Fruit fly (Drosophila melanogaster) whole organism, embryonic: ENCODE measurements around the gene Obp93a.

Experiments used
- Abd-B ChIP-seq: fragments of 200-800 bp; sonication (Bioruptor generic); optimal IDR thresholded peaks from 2 replicates; lab custom pipeline; 2018; ENCODE audit warnings: missing biosample characterization, mild to moderate bottlenecking, missing genetic modification characterization, moderate library complexity
- Adf1 ChIP-seq: fragments of 200-800 bp; sonication (Bioruptor generic); IDR thresholded peaks from 2 replicates; pipeline ENCODE4 v1.3.6; 2022; ENCODE audit warnings: missing biosample characterization, missing genetic modification characterization
- Bgb ChIP-seq: fragments of 200-800 bp; sonication (Bioruptor generic); IDR thresholded peaks from 2 replicates; pipeline ENCODE4 v1.3.6; 2022; ENCODE audit warnings: missing biosample characterization, missing genetic modification characterization; ENCODE audit not compliant: partially characterized antibody
- CG13287 ChIP-seq: fragments of 200-800 bp; sonication (Bioruptor generic); IDR thresholded peaks from 2 replicates; pipeline ENCODE4 v1.3.6; 2022; ENCODE audit warnings: missing biosample characterization, missing genetic modification characterization; ENCODE audit not compliant: partially characterized antibody
- CG16779 ChIP-seq: fragments of 200-800 bp; sonication (Bioruptor generic); IDR thresholded peaks from 2 replicates; pipeline ENCODE4 v1.3.6; 2022; ENCODE audit warnings: missing biosample characterization, missing genetic modification characterization
- CG18011 ChIP-seq: fragments of 200-800 bp; sonication (Bioruptor generic); optimal IDR thresholded peaks from 2 replicates; lab custom pipeline; 2017; ENCODE audit warnings: missing biosample characterization, missing genetic modification characterization, mild to moderate bottlenecking, moderate library complexity, missing genotype
- CG2120 ChIP-seq: fragments of 200-800 bp; sonication (Bioruptor generic); optimal IDR thresholded peaks from 3 replicates; lab custom pipeline; 2016; ENCODE audit warnings: missing biosample characterization, missing genetic modification characterization
- CG2678 ChIP-seq: fragments of 200-800 bp; sonication (Bioruptor generic); optimal IDR thresholded peaks from 3 replicates; lab custom pipeline; 2019; ENCODE audit warnings: missing biosample characterization, mild to moderate bottlenecking, missing genetic modification characterization, moderate library complexity
- CG33213 ChIP-seq: fragments of 200-800 bp; sonication (Bioruptor generic); optimal IDR thresholded peaks from 3 replicates; lab custom pipeline; 2016; ENCODE audit warnings: missing biosample characterization, missing genetic modification characterization
- CG6791 ChIP-seq: fragments of 200-800 bp; sonication (Bioruptor generic); IDR thresholded peaks from 3 replicates; pipeline ENCODE4 v1.3.6; 2022; ENCODE audit warnings: missing biosample characterization, missing genetic modification characterization; ENCODE audit not compliant: partially characterized antibody
- CG8089 ChIP-seq: fragments of 200-800 bp; sonication (Bioruptor generic); optimal IDR thresholded peaks from 3 replicates; lab custom pipeline; 2016; ENCODE audit warnings: missing biosample characterization, missing genetic modification characterization
- CG8290 ChIP-seq, 3 experiments: fragments of 200-800 bp; sonication (Bioruptor generic); optimal IDR thresholded peaks; 2 replicates each; lab custom pipeline; 2016 to 2019; ENCODE audit warnings: missing biosample characterization in 3 of 3, missing genetic modification characterization in 3 of 3, mild to moderate bottlenecking in 2 of 3, moderate library complexity in 1 of 3
- CG9797 ChIP-seq: fragments of 200-800 bp; sonication (Bioruptor generic); optimal IDR thresholded peaks from 3 replicates; lab custom pipeline; 2018; ENCODE audit warnings: missing biosample characterization, mild to moderate bottlenecking, missing genetic modification characterization
- CHES-1-like ChIP-seq: fragments of 200-800 bp; sonication (Bioruptor generic); optimal IDR thresholded peaks from 2 replicates; lab custom pipeline; 2016; ENCODE audit warnings: missing biosample characterization, missing genetic modification characterization
- Camta ChIP-seq: fragments of 200-800 bp; sonication (Bioruptor generic); optimal IDR thresholded peaks from 2 replicates; lab custom pipeline; 2016; ENCODE audit warnings: missing biosample characterization, missing genetic modification characterization
- CoRest ChIP-seq: fragments of 200-800 bp; sonication (Bioruptor generic); optimal IDR thresholded peaks from 3 replicates; lab custom pipeline; 2018; ENCODE audit warnings: missing biosample characterization, mild to moderate bottlenecking, missing genetic modification characterization, moderate library complexity
- HHEX ChIP-seq: fragments of 200-800 bp; sonication (Bioruptor generic); optimal IDR thresholded peaks from 3 replicates; lab custom pipeline; 2017; ENCODE audit warnings: missing biosample characterization, mild to moderate bottlenecking, missing genetic modification characterization, missing genetic modification reagents
- MESR4 ChIP-seq: fragments of 200-800 bp; sonication (Bioruptor generic); optimal IDR thresholded peaks from 2 replicates; lab custom pipeline; 2018; ENCODE audit warnings: missing biosample characterization, mild to moderate bottlenecking, missing genetic modification characterization, moderate library complexity
- Med ChIP-seq: fragments of 200-800 bp; sonication (Bioruptor generic); peaks from one replicate; lab custom pipeline; 2016; ENCODE audit warnings: missing biosample characterization, missing genetic modification characterization, mild to moderate bottlenecking, inconsistent platforms, moderate library complexity
- Oaz ChIP-seq: fragments of 200-800 bp; sonication (Bioruptor generic); IDR thresholded peaks from 2 replicates; pipeline ENCODE4 v1.3.6; 2022; ENCODE audit warnings: missing biosample characterization, missing genetic modification characterization
- Poxn ChIP-seq: fragments of 200-800 bp; sonication (Bioruptor generic); IDR thresholded peaks from 2 replicates; pipeline ENCODE4 v1.3.6; 2022; ENCODE audit warnings: missing biosample characterization, missing genetic modification characterization
- Tbp ChIP-seq: fragments of >200 bp; optimal IDR thresholded peaks from 2 replicates; lab custom pipeline; 2018; ENCODE audit warnings: missing biosample characterization, missing genetic modification characterization
- Vsx1 ChIP-seq: fragments of 200-800 bp; sonication (Bioruptor generic); optimal IDR thresholded peaks from 2 replicates; lab custom pipeline; 2017; ENCODE audit warnings: missing biosample characterization, mild to moderate bottlenecking, missing genetic modification characterization, missing genetic modification reagents
- Xbp1 ChIP-seq: fragments of 200-800 bp; sonication (Bioruptor generic); optimal IDR thresholded peaks from 3 replicates; lab custom pipeline; 2016; ENCODE audit warnings: missing biosample characterization, mild to moderate bottlenecking, missing genetic modification characterization
- amos ChIP-seq: fragments of 200-800 bp; sonication (Bioruptor generic); IDR thresholded peaks from 2 replicates; pipeline ENCODE4 v1.3.6; 2022; ENCODE audit warnings: missing biosample characterization, missing genetic modification characterization; ENCODE audit not compliant: partially characterized antibody
- ato ChIP-seq: fragments of 200-800 bp; sonication (Bioruptor generic); IDR thresholded peaks from 2 replicates; pipeline ENCODE4 v1.3.6; 2022; ENCODE audit warnings: missing biosample characterization, missing genetic modification characterization; ENCODE audit not compliant: partially characterized antibody
- bbx ChIP-seq: fragments of 200-800 bp; sonication (Bioruptor generic); IDR thresholded peaks from 2 replicates; pipeline ENCODE4 v1.3.6; 2022; ENCODE audit warnings: missing biosample characterization, missing genetic modification characterization; ENCODE audit not compliant: partially characterized antibody
- cad ChIP-seq: fragments of >200 bp; optimal IDR thresholded peaks from 2 replicates; lab custom pipeline; 2017; ENCODE audit warnings: missing biosample characterization, missing genetic modification characterization
- da ChIP-seq: fragments of 200-800 bp; sonication (Bioruptor generic); optimal IDR thresholded peaks from 2 replicates; lab custom pipeline; 2016; ENCODE audit warnings: missing biosample characterization, missing genetic modification characterization
- hbn ChIP-seq: fragments of 200-800 bp; sonication (Bioruptor generic); IDR thresholded peaks from 2 replicates; pipeline ENCODE4 v1.3.6; 2022; ENCODE audit warnings: missing biosample characterization, missing genetic modification characterization; ENCODE audit not compliant: partially characterized antibody
- kay ChIP-seq: fragments of 200-800 bp; sonication (Bioruptor generic); optimal IDR thresholded peaks from 2 replicates; lab custom pipeline; 2016; ENCODE audit warnings: missing biosample characterization, missing genetic modification characterization
- lilli ChIP-seq: fragments of 200-800 bp; sonication (Bioruptor generic); optimal IDR thresholded peaks from 3 replicates; lab custom pipeline; 2016; ENCODE audit warnings: missing biosample characterization, missing genetic modification characterization
- mld ChIP-seq: fragments of 200-800 bp; sonication (Bioruptor generic); IDR thresholded peaks from 3 replicates; pipeline ENCODE4 v1.3.6; 2022; ENCODE audit warnings: missing biosample characterization, missing genetic modification characterization; ENCODE audit not compliant: partially characterized antibody
- nau ChIP-seq: fragments of 200-800 bp; sonication (Bioruptor generic); optimal IDR thresholded peaks from 3 replicates; lab custom pipeline; 2017; ENCODE audit warnings: missing biosample characterization, mild to moderate bottlenecking, missing genetic modification characterization, missing genetic modification reagents
- nerfin-1 ChIP-seq: fragments of 200-800 bp; sonication (Bioruptor generic); optimal IDR thresholded peaks from 3 replicates; lab custom pipeline; 2019; ENCODE audit warnings: missing biosample characterization, mild to moderate bottlenecking, missing genetic modification characterization, moderate library complexity
- org-1 ChIP-seq: fragments of 200-800 bp; sonication (Bioruptor generic); optimal IDR thresholded peaks from 2 replicates; lab custom pipeline; 2017; ENCODE audit warnings: missing biosample characterization, missing genetic modification characterization
- pan ChIP-seq, 4 experiments: fragments of >200 bp in 3 of 4; fragments of 200-800 bp in 1 of 4; sonication (Bioruptor generic) in 1 of 4; optimal IDR thresholded peaks in 3 of 4; IDR thresholded peaks in 1 of 4; 2 replicates each; pipeline versions ENCODE4 v1.3.6 to Lab custom; 2017 to 2022; ENCODE audit warnings: missing biosample characterization in 2 of 4, missing genetic modification characterization in 2 of 4, mixed read lengths in 1 of 4
- peb ChIP-seq: fragments of 200-800 bp; sonication (Bioruptor generic); IDR thresholded peaks from 2 replicates; pipeline ENCODE4 v1.3.6; 2022; ENCODE audit warnings: missing biosample characterization, missing genetic modification characterization
- ro ChIP-seq: fragments of 200-800 bp; sonication (Bioruptor generic); IDR thresholded peaks from 2 replicates; pipeline ENCODE4 v1.3.6; 2022; ENCODE audit warnings: missing biosample characterization, missing genetic modification characterization
- sc ChIP-seq, 3 experiments: fragments of >200 bp in 2 of 3; fragments of 200-800 bp in 1 of 3; sonication (Bioruptor generic) in 1 of 3; optimal IDR thresholded peaks; 2 replicates in 2 of 3; 3 replicates in 1 of 3; lab custom pipeline; 2017; ENCODE audit warnings: mild to moderate bottlenecking in 1 of 3, missing biosample characterization in 1 of 3, missing genetic modification characterization in 1 of 3, missing genetic modification reagents in 1 of 3
- sd ChIP-seq: fragments of 200-800 bp; sonication (Bioruptor generic); optimal IDR thresholded peaks from 3 replicates; lab custom pipeline; 2018; ENCODE audit warnings: missing biosample characterization, mild to moderate bottlenecking, missing genetic modification characterization, moderate library complexity
- sens ChIP-seq: fragments of 200-800 bp; sonication (Bioruptor generic); peaks from one replicate; lab custom pipeline; 2016; ENCODE audit warnings: missing biosample characterization, missing genetic modification characterization
- so ChIP-seq: fragments of 200-800 bp; sonication (Bioruptor generic); IDR thresholded peaks from 3 replicates; pipeline ENCODE4 v1.3.6; 2022; ENCODE audit warnings: missing biosample characterization, missing genetic modification characterization
- sug ChIP-seq: fragments of 200-800 bp; optimal IDR thresholded peaks from 2 replicates; lab custom pipeline; 2019; ENCODE audit warnings: missing biosample characterization, mild to moderate bottlenecking, missing genetic modification characterization, moderate library complexity
- unc-4 ChIP-seq: fragments of 200-800 bp; sonication (Bioruptor generic); IDR thresholded peaks from 2 replicates; pipeline ENCODE4 v1.3.6; 2022; ENCODE audit warnings: missing biosample characterization, missing genetic modification characterization; ENCODE audit not compliant: partially characterized antibody
- vvl ChIP-seq: fragments of 200-800 bp; sonication (Bioruptor generic); IDR thresholded peaks from 2 replicates; pipeline ENCODE4 v1.3.6; 2022; ENCODE audit warnings: missing biosample characterization, missing genetic modification characterization
- zen ChIP-seq: fragments of 200-800 bp; sonication (Bioruptor generic); optimal IDR thresholded peaks from 3 replicates; lab custom pipeline; 2018; ENCODE audit warnings: missing biosample characterization, mild to moderate bottlenecking, missing genetic modification characterization, moderate library complexity
- zfh2 ChIP-seq: fragments of 200-800 bp; sonication (Bioruptor generic); optimal IDR thresholded peaks from 2 replicates; lab custom pipeline; 2016; ENCODE audit warnings: missing biosample characterization, missing genetic modification characterization

The Obp93a gene

dm6 chr3R:21140458-21140857 is 10.9 kb upstream of the Obp93a start, which contains the start of gene SNF4Agamma (continued):
- TF ChIP-seq MESR4 (GFP tag; lab: Kevin White, UChicago) = no peak
- TF ChIP-seq nerfin-1 (tag; lab: Kevin White, UChicago) = peak; percentile 11
- peak; percentile 48 for TF ChIP-seq lilli (GFP tag; lab: Kevin White, UChicago)
- TF ChIP-seq hbn = peak; percentile 63
- TF ChIP-seq Xbp1 (GFP tag; lab: Kevin White, UChicago) = peak; percentile 57
- TF ChIP-seq sd (tag; lab: Kevin White, UChicago) = peak; percentile 3
- TF ChIP-seq CG2120 (GFP tag; lab: Kevin White, UChicago) = peak; percentile 41
- TF ChIP-seq Adf1 (GFP tag; lab: Robert Waterston, UW) = no peak
- TF ChIP-seq Med (GFP tag; lab: Kevin White, UChicago) = peak; percentile 83
- TF ChIP-seq ro = no peak
- peak; percentile 77 for TF ChIP-seq bbx (GFP tag; lab: Robert Waterston, UW)
- peak; percentile 9; the same call in 1 of the 2 replicates for TF ChIP-seq ato (GFP tag; lab: Robert Waterston, UW)
- peak; percentile 50 for TF ChIP-seq zfh2 (GFP tag; lab: Kevin White, UChicago)
- TF ChIP-seq CG6791 (GFP tag; lab: Robert Waterston, UW) = peak; percentile 74; the same call in 2 of the 3 replicates
- peak; percentile 76 for TF ChIP-seq Bgb (GFP tag; lab: Robert Waterston, UW)
- peak; percentile 78 for TF ChIP-seq unc-4
- TF ChIP-seq CoRest (tag; lab: Kevin White, UChicago) = peak; percentile 56
- TF ChIP-seq sens (GFP tag; lab: Kevin White, UChicago) = peak; percentile 90
- TF ChIP-seq nau (GFP tag; lab: Kevin White, UChicago) = no peak
- TF ChIP-seq Abd-B = peak; percentile 70
- peak; percentile 63 for TF ChIP-seq sug (tag; lab: Kevin White, UChicago)
- TF ChIP-seq amos (GFP tag; lab: Robert Waterston, UW) = peak; percentile 76; the same call in 1 of the 2 replicates
- TF ChIP-seq kay (GFP tag; lab: Kevin White, UChicago) = peak; percentile 10
- TF ChIP-seq Camta (GFP tag; lab: Kevin White, UChicago) = peak; percentile 7
- TF ChIP-seq Tbp = no peak
- TF ChIP-seq HHEX (GFP tag; lab: Kevin White, UChicago) = no peak
- TF ChIP-seq Vsx1 (GFP tag; lab: Kevin White, UChicago) = no peak
- peak; percentile 97 for TF ChIP-seq CG18011
- peak; percentile 41; the same call in 1 of the 3 replicates for TF ChIP-seq mld (GFP tag; lab: Robert Waterston, UW)
- TF ChIP-seq CG2678 (tag; lab: Kevin White, UChicago) = peak; percentile 30
- no peak for TF ChIP-seq pan (optimal IDR thresholded peaks at IDR 0.05; lab: Kevin White, UChicago)
- TF ChIP-seq pan (GFP tag; optimal IDR thresholded peaks at IDR 0.05 in 1 of 2, IDR thresholded peaks at IDR 0.05 in 1 of 2) = peak in 1 of 2 experiments; percentile 31
- no peak for TF ChIP-seq cad (GFP tag; lab: Kevin White, UChicago)
- peak; percentile 86 for TF ChIP-seq CG13287 (GFP tag; lab: Robert Waterston, UW)
- peak; percentile 5 for TF ChIP-seq CHES-1-like (GFP tag; lab: Kevin White, UChicago)
- TF ChIP-seq CG33213 (GFP tag; lab: Kevin White, UChicago) = peak; percentile 10
- no peak for TF ChIP-seq peb (GFP tag; lab: Robert Waterston, UW)
- TF ChIP-seq org-1 (GFP tag; lab: Kevin White, UChicago) = no peak
- TF ChIP-seq Poxn (GFP tag; lab: Robert Waterston, UW) = no peak
- TF ChIP-seq CG8290 (GFP tag; optimal IDR thresholded peaks at IDR 0.05; lab: Kevin White, UChicago) = peak; percentile 64
- TF ChIP-seq CG8290 (tag; optimal IDR thresholded peaks at IDR 0.05; lab: Kevin White, UChicago) = peak in 1 of 2 experiments; percentile 4
- no peak for TF ChIP-seq zen
- no peak for TF ChIP-seq CG8089 (GFP tag; lab: Kevin White, UChicago)
- 0 out of 2 replicates have a peak, but pooled peaks have one; percentile 37 for TF ChIP-seq vvl (GFP tag; lab: Robert Waterston, UW)
- no peak for TF ChIP-seq so
- TF ChIP-seq Oaz (GFP tag; lab: Robert Waterston, UW) = no peak
- TF ChIP-seq CG9797 (GFP tag; lab: Kevin White, UChicago) = peak; percentile 2
- TF ChIP-seq sc (optimal IDR thresholded peaks at IDR 0.05; lab: Kevin White, UChicago) = no peak
- TF ChIP-seq sc (GFP tag; optimal IDR thresholded peaks at IDR 0.05; lab: Kevin White, UChicago) = no peak
- TF ChIP-seq da (GFP tag; lab: Kevin White, UChicago) = no peak
- no peak for TF ChIP-seq CG16779 (GFP tag; lab: Robert Waterston, UW)
